Fruit fly (Drosophila melanogaster) whole organism, embryonic: ENCODE data around the gene CG3301.
A peak's percentile ranks its signal among the peaks of the same experiment; 100 is the strongest.

ENCODE experiments used
- Abd-B ChIP-seq: fragments of 200-800 bp; sonication (Bioruptor generic); optimal IDR thresholded peaks from 2 replicates; lab custom pipeline; 2018; ENCODE audit warnings: missing biosample characterization, mild to moderate bottlenecking, missing genetic modification characterization, moderate library complexity
- Bdp1 ChIP-seq: fragments of 200-800 bp; sonication (Bioruptor generic); optimal IDR thresholded peaks from 3 replicates; lab custom pipeline; 2016; ENCODE audit warnings: missing biosample characterization, missing genetic modification characterization
- CG10267 ChIP-seq: fragments of 200-800 bp; sonication (Bioruptor generic); optimal IDR thresholded peaks from 2 replicates; lab custom pipeline; 2018; ENCODE audit warnings: missing biosample characterization, mild to moderate bottlenecking, missing genetic modification characterization, moderate library complexity
- CG13775 ChIP-seq: fragments of 200-800 bp; sonication (Bioruptor generic); optimal IDR thresholded peaks from 3 replicates; lab custom pipeline; 2017; ENCODE audit warnings: missing biosample characterization, mild to moderate bottlenecking, missing genetic modification characterization
- CG14860 ChIP-seq: fragments of 200-800 bp; sonication (Bioruptor generic); IDR thresholded peaks from 3 replicates; pipeline ENCODE4 v1.3.6; 2022; ENCODE audit warnings: missing biosample characterization, missing genetic modification characterization; ENCODE audit not compliant: partially characterized antibody
- CG15073 ChIP-seq: fragments of 200-800 bp; sonication (Bioruptor generic); optimal IDR thresholded peaks from 2 replicates; lab custom pipeline; 2016; ENCODE audit warnings: missing biosample characterization, missing genetic modification characterization
- CG17912 ChIP-seq: fragments of 200-800 bp; sonication (Bioruptor generic); optimal IDR thresholded peaks from 2 replicates; lab custom pipeline; 2018; ENCODE audit warnings: missing biosample characterization, mild to moderate bottlenecking, missing genetic modification characterization
- CG32767 ChIP-seq: fragments of 200-800 bp; sonication (Bioruptor generic); IDR thresholded peaks from 2 replicates; pipeline ENCODE4 v1.3.6; 2022; ENCODE audit warnings: missing biosample characterization, missing genetic modification characterization
- CG33557 ChIP-seq: fragments of 200-800 bp; sonication (Bioruptor generic); optimal IDR thresholded peaks from 2 replicates; lab custom pipeline; 2019; ENCODE audit warnings: missing biosample characterization, mild to moderate bottlenecking, missing genetic modification characterization, moderate library complexity
- CG3407 ChIP-seq: fragments of 200-800 bp; sonication (Bioruptor generic); optimal IDR thresholded peaks from 2 replicates; lab custom pipeline; 2018; ENCODE audit warnings: missing biosample characterization, mild to moderate bottlenecking, missing genetic modification characterization
- CG3726 ChIP-seq: fragments of 200-800 bp; sonication (Bioruptor generic); IDR thresholded peaks from 3 replicates; pipeline ENCODE4, ENCODE4 v1.3.6; 2022; ENCODE audit warnings: missing biosample characterization, missing genetic modification characterization
- CG4328 ChIP-seq: fragments of 200-800 bp; sonication (Bioruptor generic); optimal IDR thresholded peaks from 3 replicates; lab custom pipeline; 2017; ENCODE audit warnings: missing biosample characterization, missing genetic modification reagents, missing genetic modification characterization
- CG6272 ChIP-seq: fragments of 200-800 bp; sonication (Bioruptor generic); IDR thresholded peaks from 2 replicates; pipeline ENCODE4 v1.3.6; 2022; ENCODE audit warnings: missing biosample characterization, missing genetic modification characterization
- CG7556 ChIP-seq: fragments of 200-800 bp; sonication (Bioruptor generic); optimal IDR thresholded peaks from 2 replicates; lab custom pipeline; 2017; ENCODE audit warnings: missing biosample characterization, mild to moderate bottlenecking, missing genetic modification characterization
- CG7839 ChIP-seq: fragments of 200-800 bp; sonication (Bioruptor generic); optimal IDR thresholded peaks from 3 replicates; lab custom pipeline; 2018; ENCODE audit warnings: missing biosample characterization, mild to moderate bottlenecking, missing genetic modification characterization, moderate library complexity
- CG7928 ChIP-seq: fragments of 200-800 bp; sonication (Bioruptor generic); optimal IDR thresholded peaks from 2 replicates; lab custom pipeline; 2017; ENCODE audit warnings: missing biosample characterization, mild to moderate bottlenecking, missing genetic modification characterization
- D ChIP-seq, 2 experiments: fragments of 200-800 bp in 1 of 2; fragments of >200 bp in 1 of 2; sonication (Bioruptor generic) in 1 of 2; optimal IDR thresholded peaks; 2 replicates in 1 of 2; 3 replicates in 1 of 2; lab custom pipeline; 2017; ENCODE audit warnings: mild to moderate bottlenecking in 1 of 2, missing biosample characterization in 1 of 2, missing genetic modification characterization in 1 of 2, missing genetic modification reagents in 1 of 2
- Deaf1 ChIP-seq: fragments of 200-800 bp; optimal IDR thresholded peaks from 3 replicates; lab custom pipeline; 2019; ENCODE audit warnings: missing biosample characterization, mild to moderate bottlenecking, missing genetic modification characterization, moderate library complexity
- Dip2 ChIP-seq: fragments of 200-800 bp; sonication (Bioruptor generic); IDR thresholded peaks from 2 replicates; pipeline ENCODE4 v1.3.6; 2022; ENCODE audit warnings: missing biosample characterization, missing genetic modification characterization
- Dip3 ChIP-seq: fragments of 200-800 bp; sonication (Bioruptor generic); optimal IDR thresholded peaks from 3 replicates; lab custom pipeline; 2016; ENCODE audit warnings: missing biosample characterization, missing genetic modification characterization
- Dll ChIP-seq: fragments of 200-800 bp; sonication (Bioruptor generic); IDR thresholded peaks from 4 replicates; pipeline ENCODE4 v1.3.6; 2022; ENCODE audit warnings: missing biosample characterization, missing genetic modification characterization; ENCODE audit not compliant: partially characterized antibody
- Ets97D ChIP-seq: fragments of 200-800 bp; sonication (Bioruptor generic); optimal IDR thresholded peaks from 3 replicates; lab custom pipeline; 2016; ENCODE audit warnings: missing biosample characterization, missing genetic modification characterization
- Fer1 ChIP-seq: fragments of 200-800 bp; sonication (Bioruptor generic); optimal IDR thresholded peaks from 2 replicates; lab custom pipeline; 2017; ENCODE audit warnings: missing biosample characterization, mild to moderate bottlenecking, missing genetic modification characterization
- HLH4C ChIP-seq: fragments of 200-800 bp; sonication (Bioruptor generic); IDR thresholded peaks from 3 replicates; pipeline ENCODE4 v1.3.6; 2022; ENCODE audit warnings: missing biosample characterization, missing genetic modification characterization; ENCODE audit not compliant: partially characterized antibody
- HmgD ChIP-seq: fragments of 200-800 bp; sonication (Bioruptor generic); optimal IDR thresholded peaks from 3 replicates; lab custom pipeline; 2016; ENCODE audit warnings: missing biosample characterization, missing genetic modification characterization
- HmgZ ChIP-seq: fragments of 200-800 bp; sonication (Bioruptor generic); optimal IDR thresholded peaks from 2 replicates; lab custom pipeline; 2018; ENCODE audit warnings: missing biosample characterization, mild to moderate bottlenecking, missing genetic modification characterization
- Hmr ChIP-seq: fragments of 200-800 bp; sonication (Bioruptor generic); optimal IDR thresholded peaks from 3 replicates; lab custom pipeline; 2017; ENCODE audit warnings: mild to moderate bottlenecking, missing biosample characterization, missing genetic modification reagents, missing genetic modification characterization
- Nf-YC ChIP-seq: fragments of 200-800 bp; optimal IDR thresholded peaks from 3 replicates; lab custom pipeline; 2019; ENCODE audit warnings: missing biosample characterization, mild to moderate bottlenecking, missing genetic modification characterization, moderate library complexity
- Pdp1 ChIP-seq, 2 experiments: fragments of 200-800 bp; sonication (Bioruptor generic); optimal IDR thresholded peaks; 3 replicates each; lab custom pipeline; 2016; ENCODE audit warnings: missing biosample characterization in 2 of 2, missing genetic modification characterization in 2 of 2, mild to moderate bottlenecking in 1 of 2, moderate library complexity in 1 of 2
- Ptx1 ChIP-seq: fragments of 200-800 bp; sonication (Bioruptor generic); IDR thresholded peaks from 2 replicates; pipeline ENCODE4 v1.3.6; 2022; ENCODE audit warnings: missing biosample characterization, missing genetic modification characterization
- Rfx ChIP-seq: fragments of 200-800 bp; sonication (Bioruptor generic); IDR thresholded peaks from 2 replicates; pipeline ENCODE4 v1.3.6; 2022; ENCODE audit warnings: missing biosample characterization, missing genetic modification characterization
- Ssrp ChIP-seq: fragments of 200-800 bp; sonication (Bioruptor generic); optimal IDR thresholded peaks from 2 replicates; lab custom pipeline; 2018; ENCODE audit warnings: missing biosample characterization, mild to moderate bottlenecking, missing genetic modification characterization, moderate library complexity
- TFAM ChIP-seq: fragments of 200-800 bp; sonication (Bioruptor generic); optimal IDR thresholded peaks from 2 replicates; lab custom pipeline; 2017; ENCODE audit warnings: missing biosample characterization, missing genetic modification characterization, inconsistent platforms
- Tbp ChIP-seq: fragments of >200 bp; optimal IDR thresholded peaks from 2 replicates; lab custom pipeline; 2018; ENCODE audit warnings: missing biosample characterization, missing genetic modification characterization
- da ChIP-seq: fragments of 200-800 bp; sonication (Bioruptor generic); optimal IDR thresholded peaks from 2 replicates; lab custom pipeline; 2016; ENCODE audit warnings: missing biosample characterization, missing genetic modification characterization
- ftz-f1 ChIP-seq: fragments of 200-800 bp; sonication (Bioruptor generic); optimal IDR thresholded peaks from 2 replicates; lab custom pipeline; 2016; ENCODE audit warnings: missing biosample characterization, missing genetic modification characterization
- fu2 ChIP-seq: fragments of 200-800 bp; sonication (Bioruptor generic); optimal IDR thresholded peaks from 2 replicates; lab custom pipeline; 2016; ENCODE audit warnings: missing biosample characterization, missing genetic modification characterization
- grau ChIP-seq: fragments of 200-800 bp; optimal IDR thresholded peaks from 3 replicates; lab custom pipeline; 2019; ENCODE audit warnings: missing biosample characterization, mild to moderate bottlenecking, missing genetic modification characterization, moderate library complexity
- h ChIP-seq: fragments of >200 bp; optimal IDR thresholded peaks from 2 replicates; lab custom pipeline; 2017
- her ChIP-seq: fragments of 200-800 bp; sonication (Bioruptor generic); optimal IDR thresholded peaks from 2 replicates; lab custom pipeline; 2016; ENCODE audit warnings: missing biosample characterization, missing genetic modification characterization
- jumu ChIP-seq: fragments of 200-800 bp; sonication (Bioruptor generic); optimal IDR thresholded peaks from 3 replicates; lab custom pipeline; 2016; ENCODE audit warnings: missing biosample characterization, missing genetic modification characterization
- kay ChIP-seq: fragments of 200-800 bp; sonication (Bioruptor generic); optimal IDR thresholded peaks from 2 replicates; lab custom pipeline; 2016; ENCODE audit warnings: missing biosample characterization, missing genetic modification characterization
- lola ChIP-seq, 3 experiments: fragments of >200 bp in 2 of 3; fragments of 200-800 bp in 1 of 3; sonication (Bioruptor generic) in 1 of 3; optimal IDR thresholded peaks; 2 replicates each; lab custom pipeline; 2017 to 2019; ENCODE audit warnings: missing biosample characterization in 3 of 3, missing genetic modification characterization in 3 of 3, mild to moderate bottlenecking in 1 of 3, moderate library complexity in 1 of 3
- mam ChIP-seq: fragments of 200-800 bp; sonication (Bioruptor generic); optimal IDR thresholded peaks from 3 replicates; lab custom pipeline; 2016; ENCODE audit warnings: missing biosample characterization, missing genetic modification characterization
- nerfin-2 ChIP-seq: fragments of 200-800 bp; sonication (Bioruptor generic); IDR thresholded peaks from 2 replicates; pipeline ENCODE4 v1.3.6; 2022; ENCODE audit warnings: missing biosample characterization, missing genetic modification characterization; ENCODE audit not compliant: partially characterized antibody
- pros ChIP-seq: fragments of 200-800 bp; sonication (Bioruptor generic); optimal IDR thresholded peaks from 3 replicates; lab custom pipeline; 2019; ENCODE audit warnings: missing biosample characterization, mild to moderate bottlenecking, missing genetic modification characterization, moderate library complexity
- pum ChIP-seq: fragments of 200-800 bp; sonication (Bioruptor generic); optimal IDR thresholded peaks from 2 replicates; lab custom pipeline; 2016; ENCODE audit warnings: missing biosample characterization, missing genetic modification characterization
- slou ChIP-seq: fragments of 200-800 bp; sonication (Bioruptor generic); optimal IDR thresholded peaks from 3 replicates; lab custom pipeline; 2016; ENCODE audit warnings: missing biosample characterization, missing genetic modification characterization
- tin ChIP-seq: fragments of 200-800 bp; sonication (Bioruptor generic); optimal IDR thresholded peaks from 3 replicates; lab custom pipeline; 2016; ENCODE audit warnings: missing biosample characterization, missing genetic modification characterization
- tna ChIP-seq: fragments of 200-800 bp; sonication (Bioruptor generic); IDR thresholded peaks from 2 replicates; pipeline ENCODE4 v1.3.6; 2022; ENCODE audit warnings: missing biosample characterization, missing genetic modification characterization; ENCODE audit not compliant: partially characterized antibody
- tx ChIP-seq: fragments of 200-800 bp; sonication (Bioruptor generic); optimal IDR thresholded peaks from 2 replicates; lab custom pipeline; 2016; ENCODE audit warnings: missing biosample characterization, missing genetic modification characterization

CG3301 gene

dm6 chr3R:21295004-21295403 lies 19.0 kb upstream of the CG3301 start (continued):
- TF ChIP-seq Dip3 (GFP tag; lab: Kevin White, UChicago): no peak
- no peak for TF ChIP-seq CG13775 (GFP tag; lab: Kevin White, UChicago)
- no peak for TF ChIP-seq Ets97D
- no peak for TF ChIP-seq nerfin-2 (GFP tag; lab: Robert Waterston, UW)
- TF ChIP-seq Abd-B (GFP tag; lab: Kevin White, UChicago): no peak
- TF ChIP-seq pros (GFP tag; lab: Kevin White, UChicago): peak; percentile 51
- no peak for TF ChIP-seq mam (GFP tag; lab: Kevin White, UChicago)
- no peak for TF ChIP-seq tx (GFP tag; lab: Kevin White, UChicago)
- TF ChIP-seq tna (GFP tag; lab: Robert Waterston, UW): no peak
- TF ChIP-seq Deaf1: no peak
- TF ChIP-seq D (optimal IDR thresholded peaks at IDR 0.05; lab: Kevin White, UChicago): peak; percentile 46
- TF ChIP-seq D (GFP tag; optimal IDR thresholded peaks at IDR 0.05; lab: Kevin White, UChicago): no peak
- no peak for TF ChIP-seq CG17912 (GFP tag; lab: Kevin White, UChicago)
- TF ChIP-seq Pdp1 (GFP tag; optimal IDR thresholded peaks at IDR 0.05; lab: Kevin White, UChicago): no peak
- no peak for TF ChIP-seq Nf-YC (tag; lab: Kevin White, UChicago)
- TF ChIP-seq h (lab: Kevin White, UChicago): no peak
- TF ChIP-seq CG10267: no peak
- no peak for TF ChIP-seq CG14860 (GFP tag; lab: Robert Waterston, UW)
- no peak for TF ChIP-seq tin (GFP tag; lab: Kevin White, UChicago)
- TF ChIP-seq Ptx1 (GFP tag; lab: Robert Waterston, UW): no peak
- TF ChIP-seq CG15073 (GFP tag; lab: Kevin White, UChicago): no peak
- TF ChIP-seq kay (GFP tag; lab: Kevin White, UChicago): no peak
- no peak for TF ChIP-seq TFAM (GFP tag; lab: Kevin White, UChicago)
- TF ChIP-seq CG7556 (GFP tag; lab: Kevin White, UChicago): no peak
- TF ChIP-seq her (GFP tag; lab: Kevin White, UChicago): no peak
- 0 out of 2 replicates have a peak, but pooled peaks have one; percentile 21 for TF ChIP-seq CG32767 (GFP tag; lab: Robert Waterston, UW)
- no peak for TF ChIP-seq slou (GFP tag; lab: Kevin White, UChicago)
- TF ChIP-seq Dip2 (GFP tag; lab: Robert Waterston, UW): no peak
- no peak for TF ChIP-seq CG33557 (GFP tag; lab: Kevin White, UChicago)
- TF ChIP-seq HmgD (GFP tag; lab: Kevin White, UChicago): no peak
- TF ChIP-seq HLH4C (GFP tag; lab: Robert Waterston, UW): no peak
- no peak for TF ChIP-seq CG3726 (GFP tag; lab: Robert Waterston, UW)
- TF ChIP-seq pum (GFP tag; lab: Kevin White, UChicago): no peak
- no peak for TF ChIP-seq fu2 (GFP tag; lab: Kevin White, UChicago)
- no peak for TF ChIP-seq da (GFP tag; lab: Kevin White, UChicago)
- no peak for TF ChIP-seq lola (GFP tag; optimal IDR thresholded peaks at IDR 0.05; lab: Kevin White, UChicago)
- peak; percentile 37 for TF ChIP-seq Fer1 (GFP tag; lab: Kevin White, UChicago)
- no peak for TF ChIP-seq HmgZ (tag; lab: Kevin White, UChicago)
- no peak for TF ChIP-seq grau
- no peak for TF ChIP-seq Ssrp (tag; lab: Kevin White, UChicago)
- no peak for TF ChIP-seq CG7839 (tag; lab: Kevin White, UChicago)
- no peak for TF ChIP-seq CG7928
- TF ChIP-seq Tbp: no peak
- no peak for TF ChIP-seq Bdp1 (GFP tag; lab: Kevin White, UChicago)
- peak; percentile 16 for TF ChIP-seq Hmr (GFP tag; lab: Kevin White, UChicago)
- TF ChIP-seq Dll (GFP tag; lab: Robert Waterston, UW): no peak
- no peak for TF ChIP-seq CG4328 (GFP tag; lab: Kevin White, UChicago)
- no peak for TF ChIP-seq jumu
- TF ChIP-seq ftz-f1 (GFP tag; lab: Kevin White, UChicago): no peak
- no peak for TF ChIP-seq CG3407 (GFP tag; lab: Kevin White, UChicago)
- TF ChIP-seq Rfx (GFP tag; lab: Robert Waterston, UW): 0 out of 2 replicates have a peak, but pooled peaks have one; percentile 32
- TF ChIP-seq CG6272 (GFP tag; lab: Robert Waterston, UW): no peak
